Worm (Caenorhabditis elegans): ENCODE results near the gene F44D12.16.

DNA sequence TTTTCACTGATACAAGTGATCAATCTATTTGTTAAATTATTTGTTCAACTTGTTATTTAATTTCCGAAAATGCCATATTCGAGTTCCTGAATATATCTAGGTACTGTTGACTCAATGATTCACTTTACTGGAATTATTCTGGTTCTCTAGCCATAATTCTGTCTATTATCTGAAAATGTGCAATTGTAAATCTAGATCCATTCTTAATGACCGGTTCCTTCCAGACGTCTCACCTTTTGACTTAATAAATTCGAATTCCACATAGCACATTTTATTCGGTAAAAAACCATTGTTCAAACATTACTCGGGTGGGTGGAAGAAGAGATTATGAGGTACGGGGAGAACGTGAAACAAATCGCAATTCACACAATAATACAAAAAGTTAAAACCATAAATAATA, 39.5 kb upstream of the F44D12.16 start:
- TF ChIP-seq mdl-1 (tag; optimal IDR thresholded peaks at IDR 0.05), result no peak
- no peak for TF ChIP-seq ceh-82 (tag; optimal IDR thresholded peaks at IDR 0.05)
- no peak for TF ChIP-seq ZK546.5 (tag; optimal IDR thresholded peaks at IDR 0.05)
- no peak for TF ChIP-seq pqm-1 (tag; optimal IDR thresholded peaks at IDR 0.05)
- TF ChIP-seq tra-1 (GFP tag; IDR thresholded peaks at IDR 0.05), result no peak
- no peak for TF ChIP-seq lin-13 (GFP tag; optimal IDR thresholded peaks at IDR 0.05)
- TF ChIP-seq ceh-28 (tag; optimal IDR thresholded peaks at IDR 0.05), result no peak
- TF ChIP-seq snpc-4 (tag; optimal IDR thresholded peaks at IDR 0.05), result no peak
